Worm (Caenorhabditis elegans): ENCODE measurements around the gene str-28.

DNA sequence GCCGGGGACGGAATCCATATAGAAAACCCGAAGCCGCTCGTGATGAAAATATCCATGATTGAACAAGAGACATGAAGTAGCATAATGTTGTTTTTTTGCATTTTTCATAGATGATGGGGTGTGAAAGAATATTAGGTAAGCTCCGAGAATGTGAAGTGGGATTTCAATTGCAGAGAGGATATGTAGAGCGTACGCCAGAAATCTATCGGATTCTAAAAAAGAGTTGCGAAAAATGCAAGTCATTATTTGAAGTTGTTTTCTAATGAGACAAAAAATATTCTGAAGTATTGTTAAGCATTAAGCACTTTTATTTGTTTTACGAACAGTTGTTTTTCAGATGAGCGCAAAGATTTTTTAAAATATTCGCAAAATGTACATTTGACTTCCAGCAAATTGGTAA is 48.4 kb downstream of the str-28 start, which contains the start of gene F18E3.10:
- TF ChIP-seq ZK337.2 (GFP tag; IDR thresholded peaks at IDR 0.05) (no peak), hmg-1.1 (GFP tag; IDR thresholded peaks at IDR 0.05) (no peak), unc-39 (tag; optimal IDR thresholded peaks at IDR 0.05) (no peak), mep-1 (tag; optimal IDR thresholded peaks at IDR 0.05) (no peak), R02D3.7 (tag; optimal IDR thresholded peaks at IDR 0.05) (no peak)
